Fruit fly (Drosophila melanogaster): Measurements from ENCODE around the gene CG14339.

CG14339 gene

DNA sequence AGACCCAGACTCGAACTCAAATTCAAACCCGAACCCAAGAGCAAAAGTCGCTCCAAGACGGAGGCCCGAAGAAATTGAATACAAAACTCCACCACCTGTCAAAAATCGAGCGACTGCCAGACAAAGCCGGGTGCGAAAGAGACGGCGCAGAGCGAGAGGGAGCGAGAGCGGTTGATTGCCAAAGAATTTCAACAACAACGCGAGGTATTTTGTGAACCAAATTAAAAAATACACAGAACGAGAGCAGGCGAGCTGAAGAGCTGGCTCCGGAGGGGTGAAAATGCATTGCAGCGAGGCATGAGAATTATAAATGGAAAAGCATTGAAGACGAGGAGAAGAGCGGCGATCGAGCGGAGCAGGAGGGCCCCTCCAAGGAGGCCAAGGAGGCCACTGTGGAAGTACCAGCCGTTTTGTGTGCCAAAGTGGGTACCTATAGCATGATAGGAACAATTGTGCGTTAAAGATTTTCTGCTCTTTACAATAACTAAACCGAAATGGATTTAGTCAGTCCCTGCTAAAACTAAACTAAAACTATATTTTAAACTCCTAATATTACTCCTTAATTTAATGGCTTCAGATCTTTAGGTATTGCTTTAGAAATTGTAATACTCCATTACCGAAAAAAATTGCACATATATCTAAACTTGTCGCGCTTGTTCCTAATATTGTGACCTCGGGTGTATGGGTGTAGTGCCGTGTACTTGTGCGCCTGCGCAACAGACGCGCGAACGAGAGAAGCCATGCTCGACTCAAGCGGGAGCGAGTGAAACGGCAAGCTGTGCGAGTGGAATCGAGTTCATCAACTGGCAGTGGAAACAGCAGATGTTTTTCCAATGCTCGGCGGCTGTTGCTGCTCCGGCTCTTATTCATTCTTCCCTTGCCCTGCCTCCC, 45.6 kb upstream of the CG14339 start (continued):
- TF ChIP-seq lz (GFP tag; optimal IDR thresholded peaks at IDR 0.05) (peak; percentile 85), fd85E (GFP tag; optimal IDR thresholded peaks at IDR 0.05) (no peak), Eip93F (GFP tag; optimal IDR thresholded peaks at IDR 0.05) (no peak), eg (GFP tag; IDR thresholded peaks at IDR 0.05) (0 out of 3 replicates have a peak, but pooled peaks have one; percentile 30), svp (GFP tag) (peak; percentile 91), CG6792 (GFP tag; optimal IDR thresholded peaks at IDR 0.05) (peak; percentile 69), Hr4 (GFP tag; optimal IDR thresholded peaks at IDR 0.05) (peak; percentile 53), Hr39 (GFP tag; optimal IDR thresholded peaks at IDR 0.05) (peak; percentile 83), Sox102F (GFP tag; optimal IDR thresholded peaks at IDR 0.05) (peak; percentile 29), CG8632 (GFP tag; optimal IDR thresholded peaks at IDR 0.05) (peak; percentile 63), cyc (GFP tag; optimal IDR thresholded peaks at IDR 0.05) (peak; percentile 76), vri (GFP tag; optimal IDR thresholded peaks at IDR 0.05) (peak; percentile 63), CG16779 (tag; optimal IDR thresholded peaks at IDR 0.05) (peak; percentile 48), CG3032 (tag; optimal IDR thresholded peaks at IDR 0.05) (peak; percentile 85), Eip75B (GFP tag; optimal IDR thresholded peaks at IDR 0.05) (peak; percentile 75), CG6854 (GFP tag; optimal IDR thresholded peaks at IDR 0.05) (peak; percentile 57), salr (GFP tag; optimal IDR thresholded peaks at IDR 0.05) (peak; percentile 3 to 49), topi (GFP tag; optimal IDR thresholded peaks at IDR 0.05) (peak; percentile 81)

DNA sequence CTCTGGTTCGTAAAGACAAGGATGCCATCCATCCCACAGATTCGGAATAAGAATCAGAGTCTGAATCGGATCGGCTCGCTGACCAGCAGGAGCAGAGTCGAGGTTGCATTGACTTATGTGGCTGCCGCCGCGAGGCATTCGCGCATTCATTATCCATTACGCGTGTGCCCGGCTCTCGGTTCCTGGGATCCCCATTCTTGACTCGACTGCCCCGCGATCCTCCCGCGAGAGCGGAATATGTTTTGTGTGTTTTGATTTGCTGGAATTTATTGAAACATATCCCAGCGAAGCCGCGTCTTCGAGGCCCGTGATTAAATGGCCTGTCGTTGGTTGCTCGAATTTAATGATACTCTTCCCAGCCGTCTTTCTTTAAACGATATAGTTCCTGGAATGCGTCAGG, 44.6 kb upstream of the CG14339 start:
- TF ChIP-seq Ets96B (tag; optimal IDR thresholded peaks at IDR 0.05): no peak
- no peak for TF ChIP-seq fkh (GFP tag; optimal IDR thresholded peaks at IDR 0.05)
- no peak for TF ChIP-seq CG11294 (GFP tag; IDR thresholded peaks at IDR 0.05)
- TF ChIP-seq ss (GFP tag; optimal IDR thresholded peaks at IDR 0.05): no peak
- TF ChIP-seq CG32006 (GFP tag; optimal IDR thresholded peaks at IDR 0.05): no peak
- no peak for TF ChIP-seq CG4318 (GFP tag; optimal IDR thresholded peaks at IDR 0.05)
- no peak for TF ChIP-seq CG6854 (GFP tag; optimal IDR thresholded peaks at IDR 0.05)
- TF ChIP-seq cyc (GFP tag; optimal IDR thresholded peaks at IDR 0.05): no peak
- no peak for TF ChIP-seq fd59A (GFP tag; optimal IDR thresholded peaks at IDR 0.05)
- TF ChIP-seq topi (GFP tag; optimal IDR thresholded peaks at IDR 0.05): no peak
- no peak for TF ChIP-seq CG8119 (GFP tag; IDR thresholded peaks at IDR 0.05)
- no peak for TF ChIP-seq CG6792 (GFP tag; optimal IDR thresholded peaks at IDR 0.05)
- no peak for TF ChIP-seq achi (GFP tag; optimal IDR thresholded peaks at IDR 0.05)
- TF ChIP-seq fd85E (GFP tag; optimal IDR thresholded peaks at IDR 0.05): no peak
- TF ChIP-seq CG11902 (GFP tag; optimal IDR thresholded peaks at IDR 0.05): no peak
- no peak for TF ChIP-seq esn (GFP tag; optimal IDR thresholded peaks at IDR 0.05)
- TF ChIP-seq Eip78C (GFP tag): no peak
- no peak for TF ChIP-seq vri (GFP tag; optimal IDR thresholded peaks at IDR 0.05)
- no peak for TF ChIP-seq Sox15 (GFP tag; optimal IDR thresholded peaks at IDR 0.05)

DNA sequence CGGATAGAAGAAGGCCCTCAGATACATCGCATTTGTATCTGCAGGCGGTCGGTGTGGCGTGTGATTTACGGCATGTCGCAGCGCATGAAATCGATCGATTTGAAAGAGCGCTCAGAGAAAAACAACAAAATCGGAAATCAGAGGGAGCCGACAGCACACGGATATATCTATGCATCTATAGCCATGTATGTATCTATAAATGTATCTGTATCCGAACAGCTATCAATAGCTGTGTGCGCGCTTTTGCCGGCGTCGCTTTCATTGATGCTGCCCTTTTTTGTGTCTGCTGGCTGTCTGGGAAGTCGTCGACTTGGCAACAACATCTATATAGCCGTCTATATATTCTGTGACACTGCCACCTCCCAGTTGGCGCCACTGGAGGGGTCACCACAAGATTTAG, 43.8 kb upstream of the CG14339 start:
- no peak for TF ChIP-seq CG8632 (GFP tag; optimal IDR thresholded peaks at IDR 0.05)
- no peak for TF ChIP-seq pdm3 (GFP tag; optimal IDR thresholded peaks at IDR 0.05)
- TF ChIP-seq acj6 (GFP tag; optimal IDR thresholded peaks at IDR 0.05): no peak
- no peak for TF ChIP-seq fd59A (GFP tag; optimal IDR thresholded peaks at IDR 0.05)
- TF ChIP-seq fd85E (GFP tag; optimal IDR thresholded peaks at IDR 0.05): no peak
- TF ChIP-seq Eip93F (GFP tag; optimal IDR thresholded peaks at IDR 0.05): no peak
- no peak for TF ChIP-seq Hr38 (GFP tag; optimal IDR thresholded peaks at IDR 0.05)
- TF ChIP-seq CG34406 (GFP tag; optimal IDR thresholded peaks at IDR 0.05): no peak
- no peak for TF ChIP-seq CG32006 (GFP tag; optimal IDR thresholded peaks at IDR 0.05)
- no peak for TF ChIP-seq CG8119 (GFP tag; IDR thresholded peaks at IDR 0.05)
- TF ChIP-seq achi (GFP tag; optimal IDR thresholded peaks at IDR 0.05): no peak
- no peak for TF ChIP-seq Sox14 (GFP tag; optimal IDR thresholded peaks at IDR 0.05)
- no peak for TF ChIP-seq dsx (GFP tag; optimal IDR thresholded peaks at IDR 0.05; ENCODE audit: poor library complexity, severe bottlenecking)
- TF ChIP-seq vri (GFP tag; optimal IDR thresholded peaks at IDR 0.05): no peak
- no peak for TF ChIP-seq ss (GFP tag; optimal IDR thresholded peaks at IDR 0.05)

Data from whole organism, prepupa.